Worm (Caenorhabditis elegans) whole organism, dauer: Measurements from ENCODE around the gene F18G5.1.

Source experiments
- unc-62 ChIP-seq: sonication (generic microtip); optimal IDR thresholded peaks from 2 replicates; lab custom pipeline; 2017; ENCODE audit warnings: missing biosample characterization, missing genetic modification reagents, missing genetic modification characterization

The F18G5.1 gene

DNA sequence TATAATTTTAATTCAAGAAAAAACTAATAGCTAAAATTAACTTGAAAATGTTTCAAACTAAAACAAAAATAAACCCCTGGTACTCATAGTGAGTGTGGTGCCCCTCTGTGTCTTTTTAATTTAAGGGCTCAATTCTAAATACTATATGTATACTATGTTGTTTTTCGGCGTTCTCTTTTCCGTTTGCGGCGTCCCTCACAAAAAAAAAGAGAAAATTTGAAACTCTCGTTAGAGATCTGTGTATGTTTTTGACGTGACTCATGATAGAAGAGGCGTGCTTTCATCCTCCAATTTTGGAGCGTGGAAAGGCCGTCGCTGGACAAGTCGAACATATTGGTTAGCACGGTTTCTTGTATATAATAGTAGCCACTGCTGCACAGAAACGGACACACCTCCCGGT, 8.2 kb upstream of the F18G5.1 start, which contains the start of gene pes-8:
pes-8 (plus strand) TSS at position 301 of the 400 bp plus-strand sequence.
- no peak for TF ChIP-seq unc-62 (GFP tag; lab: Kevin White, UChicago)

ce11 chrX:9255993-9256392, 3.7 kb upstream of the F18G5.1 start:
- no peak for TF ChIP-seq unc-62 (GFP tag; lab: Kevin White, UChicago)

ce11 chrX:9261626-9262189, 2.1 kb downstream of the F18G5.1 start:
- no peak for TF ChIP-seq unc-62 (GFP tag; lab: Kevin White, UChicago)

ce11 chrX:9264231-9264630, 4.6 kb downstream of the F18G5.1 start, which contains the start of gene F18G5.6:
Gene F18G5.6 (minus strand): TSS chrX:9264331.
- TF ChIP-seq unc-62 (GFP tag; lab: Kevin White, UChicago), result no peak

DNA sequence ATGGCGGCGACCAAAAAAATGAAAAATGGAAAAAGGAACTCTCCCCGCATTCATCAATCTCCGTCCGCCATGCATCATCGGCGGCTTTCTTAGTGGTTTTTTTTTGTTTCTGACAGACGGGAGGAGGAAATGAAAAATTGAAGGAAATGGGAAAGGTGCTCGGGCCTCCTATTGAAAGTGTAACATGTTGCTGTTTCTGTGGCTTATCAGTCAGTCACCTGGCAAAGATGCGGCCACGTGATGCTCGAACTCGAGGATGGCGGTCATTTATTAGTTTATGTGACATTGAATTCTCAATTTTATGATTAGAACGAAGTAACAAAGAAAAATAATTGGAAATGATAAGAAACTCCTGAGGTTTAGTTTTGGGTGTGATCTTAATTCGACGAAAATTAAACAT, 5.0 kb downstream of the F18G5.1 start:
- TF ChIP-seq unc-62 (GFP tag; lab: Kevin White, UChicago), result no peak

DNA sequence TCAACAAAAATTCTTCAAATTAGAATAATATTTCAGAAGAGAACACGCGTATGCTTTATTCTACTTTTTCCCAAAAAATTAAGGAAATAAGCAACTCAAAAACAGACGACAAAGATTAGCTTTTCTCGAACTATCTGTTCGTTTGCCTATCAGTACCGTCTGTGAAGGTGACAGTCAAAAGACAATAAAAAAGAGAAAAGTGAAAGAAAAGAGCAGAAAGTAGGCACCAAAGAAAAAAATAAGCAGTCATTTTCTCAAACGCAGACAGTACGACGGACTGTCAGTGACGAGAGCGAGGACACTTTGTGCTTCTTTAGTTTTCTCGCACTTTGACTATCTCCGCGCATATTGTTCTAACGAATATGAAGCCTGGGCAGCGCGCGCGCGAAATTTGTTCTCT, 6.9 kb downstream of the F18G5.1 start:
- TF ChIP-seq unc-62 (GFP tag; lab: Kevin White, UChicago), result no peak

DNA sequence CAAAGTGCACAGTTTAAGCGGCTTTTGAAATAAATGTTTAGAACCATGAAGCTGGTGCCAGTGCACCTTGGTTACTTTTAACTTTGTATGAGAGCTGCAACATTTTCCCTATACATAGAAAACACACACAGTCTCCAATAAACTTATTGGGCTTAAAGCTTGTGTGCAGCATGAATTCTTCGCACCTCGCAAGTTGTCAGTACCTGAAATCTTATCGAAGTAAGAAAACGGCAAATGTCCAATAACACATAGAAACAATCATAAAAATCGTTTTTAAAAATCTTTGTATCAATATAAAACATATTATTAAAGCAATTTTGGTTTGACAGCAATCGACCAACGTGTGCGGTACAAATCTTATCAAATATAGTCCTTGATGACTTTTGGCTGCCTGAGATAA, 8.7 kb downstream of the F18G5.1 start:
- no peak for TF ChIP-seq unc-62 (GFP tag; lab: Kevin White, UChicago)

DNA sequence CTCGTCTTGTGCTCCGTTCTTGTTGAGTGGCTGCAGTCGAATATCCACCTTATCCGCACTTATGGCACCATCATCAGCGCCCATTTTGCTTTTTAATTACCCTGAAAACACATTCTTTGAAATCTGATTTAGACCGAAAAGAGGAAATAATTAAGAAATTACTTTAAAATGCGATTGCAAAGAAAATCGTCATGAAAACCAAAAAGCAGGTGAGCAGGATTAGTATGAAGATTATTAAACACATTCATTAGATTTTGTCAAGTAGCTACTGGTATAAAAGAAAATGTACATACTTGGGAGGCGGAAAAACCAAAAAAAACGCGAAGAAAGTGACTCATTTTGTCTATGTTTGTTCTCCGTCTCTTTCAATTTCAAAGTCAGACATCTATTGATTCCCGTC, 11.1 kb downstream of the F18G5.1 start, which contains the start of gene B0416.5:
B0416.5 (minus strand) TSS at position 101 of the 400 bp plus-strand sequence.
- TF ChIP-seq unc-62 (GFP tag; lab: Kevin White, UChicago), result no peak

ce11 chrX:9271886-9272285, 12.2 kb downstream of the F18G5.1 start:
- no peak for TF ChIP-seq unc-62 (GFP tag; lab: Kevin White, UChicago)

- no peak for TF ChIP-seq unc-62 (GFP tag; lab: Kevin White, UChicago)
These were observed 14.9 kb downstream of the F18G5.1 start, which contains the start of gene B0416.10 for ce11 chrX:9274574-9274973. Gene B0416.10 (minus strand): TSS chrX:9274674.

- no peak for TF ChIP-seq unc-62 (GFP tag; lab: Kevin White, UChicago)
These were observed 19.0 kb downstream of the F18G5.1 start, which contains the start of gene B0416.4 for ce11 chrX:9278653-9279052. Gene B0416.4 (plus strand): TSS chrX:9278953.

DNA sequence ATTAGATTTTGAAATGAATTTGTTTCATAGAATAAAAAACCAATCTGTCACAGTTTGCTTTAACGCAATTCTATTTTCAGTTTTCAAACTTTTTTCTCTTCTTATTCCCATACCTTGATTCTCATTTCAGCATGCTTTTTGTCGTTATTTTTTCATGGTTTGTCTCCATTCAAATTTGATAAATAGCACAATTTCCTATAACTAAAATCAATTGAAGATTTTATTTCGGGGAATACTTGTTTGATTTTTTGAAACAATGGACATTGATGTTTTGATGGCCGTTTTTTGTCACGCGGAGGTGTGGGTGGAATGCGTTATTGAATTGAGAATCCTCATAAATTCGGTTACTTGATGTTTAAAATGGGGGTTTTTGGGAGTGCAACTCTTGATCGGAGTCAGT, 23.4 kb downstream of the F18G5.1 start, which contains the start of gene B0416.11:
B0416.11 (minus strand) TSS at position 101 of the 400 bp plus-strand sequence.
- TF ChIP-seq unc-62 (GFP tag; lab: Kevin White, UChicago), result no peak

DNA sequence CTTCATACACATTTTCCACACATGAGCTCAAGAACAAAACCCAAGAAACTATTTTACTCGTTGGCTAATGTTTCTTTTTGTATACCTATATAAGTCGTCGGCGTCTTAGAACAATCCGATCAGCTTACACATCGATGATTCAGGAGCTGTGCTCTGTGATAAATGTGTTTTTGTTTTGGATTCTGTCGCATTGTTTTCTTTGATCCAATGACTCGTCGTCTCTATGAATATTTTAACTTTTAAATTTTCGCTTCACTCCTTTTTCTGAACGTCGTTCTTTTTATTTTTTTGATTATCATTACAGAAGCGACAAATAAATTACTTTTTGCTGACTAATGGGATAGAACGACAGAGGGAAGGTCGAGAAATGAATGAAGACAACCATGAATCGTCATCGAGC, 31.7 kb downstream of the F18G5.1 start, which contains the start of gene B0416.3:
B0416.3 (plus strand) TSS at position 301 of the 400 bp plus-strand sequence.
- no peak for TF ChIP-seq unc-62 (GFP tag; lab: Kevin White, UChicago)

ce11 chrX:9295471-9295870, 35.8 kb downstream of the F18G5.1 start:
- no peak for TF ChIP-seq unc-62 (GFP tag; lab: Kevin White, UChicago)

ce11 chrX:9296591-9296990, 36.9 kb downstream of the F18G5.1 start, which contains the start of gene gly-13:
Gene gly-13 (minus strand): TSS chrX:9296622.
- no peak for TF ChIP-seq unc-62 (GFP tag; lab: Kevin White, UChicago)

- TF ChIP-seq unc-62 (GFP tag; lab: Kevin White, UChicago), result no peak
These were observed 38.2 kb downstream of the F18G5.1 start, which contains the start of gene B0416.7 for ce11 chrX:9297834-9298233. Gene B0416.7 (minus strand): TSS chrX:9297934.

- no peak for TF ChIP-seq unc-62 (GFP tag; lab: Kevin White, UChicago)
These were observed 39.2 kb downstream of the F18G5.1 start, which contains the start of gene B0416.2 for ce11 chrX:9298846-9299245. Gene B0416.2 (plus strand): TSS chrX:9299146.
